Fruit fly (Drosophila melanogaster) whole organism, embryonic: ENCODE results near the gene stv.

Experiments
- Atf6 ChIP-seq: fragments of 200-800 bp; sonication (Bioruptor generic); IDR thresholded peaks from 2 replicates; pipeline ENCODE4 v1.3.6; 2022; ENCODE audit warnings: missing biosample characterization, missing genetic modification characterization
- B-H1 ChIP-seq: fragments of 200-800 bp; sonication (Bioruptor generic); IDR thresholded peaks from 3 replicates; pipeline ENCODE4 v1.3.6; 2022; ENCODE audit warnings: missing biosample characterization, missing genetic modification characterization
- Bdp1 ChIP-seq: fragments of 200-800 bp; sonication (Bioruptor generic); optimal IDR thresholded peaks from 3 replicates; lab custom pipeline; 2016; ENCODE audit warnings: missing biosample characterization, missing genetic modification characterization
- CG10366 ChIP-seq: fragments of 200-800 bp; sonication (Bioruptor generic); IDR thresholded peaks from 2 replicates; pipeline ENCODE4 v1.3.6; 2022; ENCODE audit warnings: missing biosample characterization, missing genetic modification characterization
- CG10654 ChIP-seq: fragments of 200-800 bp; sonication (Bioruptor generic); optimal IDR thresholded peaks from 2 replicates; lab custom pipeline; 2016; ENCODE audit warnings: missing biosample characterization, missing genetic modification characterization
- CG12155 ChIP-seq: fragments of 200-800 bp; sonication (Bioruptor generic); optimal IDR thresholded peaks from 3 replicates; lab custom pipeline; 2016; ENCODE audit warnings: missing biosample characterization, missing genetic modification characterization
- CG12219 ChIP-seq: fragments of 200-800 bp; sonication (Bioruptor generic); optimal IDR thresholded peaks from 3 replicates; lab custom pipeline; 2018; ENCODE audit warnings: missing biosample characterization, mild to moderate bottlenecking, missing genetic modification characterization
- CG12744 ChIP-seq: fragments of 200-800 bp; sonication (Bioruptor generic); optimal IDR thresholded peaks from 2 replicates; lab custom pipeline; 2016; ENCODE audit warnings: missing biosample characterization, missing genetic modification characterization
- CG13424 ChIP-seq: fragments of 200-800 bp; sonication (Bioruptor generic); optimal IDR thresholded peaks from 2 replicates; lab custom pipeline; 2019; ENCODE audit warnings: missing biosample characterization, mild to moderate bottlenecking, missing genetic modification characterization, moderate library complexity
- CG15011 ChIP-seq: fragments of 200-800 bp; sonication (Bioruptor generic); optimal IDR thresholded peaks from 3 replicates; lab custom pipeline; 2018; ENCODE audit warnings: missing biosample characterization, mild to moderate bottlenecking, missing genetic modification characterization
- CG15073 ChIP-seq: fragments of 200-800 bp; sonication (Bioruptor generic); optimal IDR thresholded peaks from 2 replicates; lab custom pipeline; 2016; ENCODE audit warnings: missing biosample characterization, missing genetic modification characterization
- CG1602 ChIP-seq: fragments of 200-800 bp; sonication (Bioruptor generic); optimal IDR thresholded peaks from 3 replicates; lab custom pipeline; 2016; ENCODE audit warnings: missing biosample characterization, missing genetic modification characterization
- CG1603 ChIP-seq: fragments of 200-800 bp; sonication (Bioruptor generic); optimal IDR thresholded peaks from 2 replicates; lab custom pipeline; 2019; ENCODE audit warnings: missing biosample characterization, mild to moderate bottlenecking, missing genetic modification characterization, moderate library complexity
- CG17361 ChIP-seq: fragments of 200-800 bp; sonication (Bioruptor generic); IDR thresholded peaks from 3 replicates; pipeline ENCODE4 v1.3.6; 2022; ENCODE audit warnings: missing biosample characterization, missing genetic modification characterization
- CG17568 ChIP-seq: fragments of 200-800 bp; sonication (Bioruptor generic); optimal IDR thresholded peaks from 2 replicates; lab custom pipeline; 2018; ENCODE audit warnings: missing biosample characterization, mild to moderate bottlenecking, missing genetic modification characterization, moderate library complexity
- CG18764 ChIP-seq: fragments of 200-800 bp; sonication (Bioruptor generic); optimal IDR thresholded peaks from 3 replicates; lab custom pipeline; 2016; ENCODE audit warnings: missing biosample characterization, missing genetic modification characterization
- CG2199 ChIP-seq: fragments of 200-800 bp; sonication (Bioruptor generic); IDR thresholded peaks from 3 replicates; pipeline ENCODE4 v1.3.6; 2022; ENCODE audit warnings: missing biosample characterization, missing genetic modification characterization
- CG31441 ChIP-seq: fragments of 200-800 bp; sonication (Bioruptor generic); IDR thresholded peaks from 2 replicates; pipeline ENCODE4 v1.3.6; 2022; ENCODE audit warnings: missing biosample characterization, missing genetic modification characterization
- CG4282 ChIP-seq: fragments of 200-800 bp; sonication (Bioruptor generic); optimal IDR thresholded peaks from 2 replicates; lab custom pipeline; 2016; ENCODE audit warnings: missing biosample characterization, missing genetic modification characterization
- CG4820 ChIP-seq: fragments of 200-800 bp; sonication (Bioruptor generic); optimal IDR thresholded peaks from 3 replicates; lab custom pipeline; 2016; ENCODE audit warnings: missing biosample characterization, missing genetic modification characterization
- CG6175 ChIP-seq: fragments of 200-800 bp; sonication (Bioruptor generic); IDR thresholded peaks from 3 replicates; pipeline ENCODE4 v1.3.6; 2022; ENCODE audit warnings: missing biosample characterization, missing genetic modification characterization
- CG7556 ChIP-seq: fragments of 200-800 bp; sonication (Bioruptor generic); optimal IDR thresholded peaks from 2 replicates; lab custom pipeline; 2017; ENCODE audit warnings: missing biosample characterization, mild to moderate bottlenecking, missing genetic modification characterization
- CG8478 ChIP-seq: fragments of >200 bp; optimal IDR thresholded peaks from 2 replicates; lab custom pipeline; 2018
- Dip3 ChIP-seq: fragments of 200-800 bp; sonication (Bioruptor generic); optimal IDR thresholded peaks from 3 replicates; lab custom pipeline; 2016; ENCODE audit warnings: missing biosample characterization, missing genetic modification characterization
- Hmx ChIP-seq: fragments of 200-800 bp; sonication (Bioruptor generic); optimal IDR thresholded peaks from 2 replicates; lab custom pipeline; 2016; ENCODE audit warnings: missing biosample characterization, missing genetic modification characterization
- Hr51 ChIP-seq, 2 experiments: fragments of 200-800 bp; sonication (Bioruptor generic); optimal IDR thresholded peaks; 2 replicates in 1 of 2; 3 replicates in 1 of 2; lab custom pipeline; 2016 to 2018; ENCODE audit warnings: missing biosample characterization in 2 of 2, missing genetic modification characterization in 2 of 2, mild to moderate bottlenecking in 1 of 2, moderate library complexity in 1 of 2
- Mes4 ChIP-seq: fragments of 200-800 bp; sonication (Bioruptor generic); optimal IDR thresholded peaks from 2 replicates; lab custom pipeline; 2016; ENCODE audit warnings: missing biosample characterization, missing genetic modification characterization
- NFAT ChIP-seq: fragments of 200-800 bp; sonication (Bioruptor generic); IDR thresholded peaks from 2 replicates; pipeline ENCODE4 v1.3.6; 2022; ENCODE audit warnings: missing biosample characterization, missing genetic modification characterization
- Pdp1 ChIP-seq, 2 experiments: fragments of 200-800 bp; sonication (Bioruptor generic); optimal IDR thresholded peaks; 3 replicates each; lab custom pipeline; 2016; ENCODE audit warnings: missing biosample characterization in 2 of 2, missing genetic modification characterization in 2 of 2, mild to moderate bottlenecking in 1 of 2, moderate library complexity in 1 of 2
- Side ChIP-seq: fragments of 200-800 bp; sonication (Bioruptor generic); optimal IDR thresholded peaks from 2 replicates; lab custom pipeline; 2016; ENCODE audit warnings: missing biosample characterization, missing genetic modification characterization
- Spps ChIP-seq: fragments of 200-800 bp; sonication (Bioruptor generic); optimal IDR thresholded peaks from 2 replicates; lab custom pipeline; 2018; ENCODE audit warnings: missing biosample characterization, mild to moderate bottlenecking, missing genetic modification characterization
- Usf ChIP-seq: fragments of 200-800 bp; sonication (Bioruptor generic); optimal IDR thresholded peaks from 2 replicates; lab custom pipeline; 2017; ENCODE audit warnings: missing genotype, missing biosample characterization, missing genetic modification characterization
- ab ChIP-seq: fragments of 200-800 bp; sonication (Bioruptor generic); optimal IDR thresholded peaks from 2 replicates; lab custom pipeline; 2016; ENCODE audit warnings: missing biosample characterization, missing genetic modification characterization
- ara ChIP-seq: fragments of 200-800 bp; sonication (Bioruptor generic); IDR thresholded peaks from 2 replicates; pipeline ENCODE4 v1.3.6; 2022; ENCODE audit warnings: missing biosample characterization, missing genetic modification characterization
- az2 ChIP-seq: fragments of 200-800 bp; sonication (Bioruptor generic); optimal IDR thresholded peaks from 3 replicates; lab custom pipeline; 2016; ENCODE audit warnings: missing biosample characterization, missing genetic modification characterization
- caup ChIP-seq: fragments of 200-800 bp; sonication (Bioruptor generic); optimal IDR thresholded peaks from 3 replicates; lab custom pipeline; 2017; ENCODE audit warnings: missing biosample characterization, mild to moderate bottlenecking, missing genetic modification characterization, moderate library complexity; ENCODE audit not compliant: severe bottlenecking
- cwo ChIP-seq: fragments of 200-800 bp; sonication (Bioruptor generic); optimal IDR thresholded peaks from 3 replicates; lab custom pipeline; 2017; ENCODE audit warnings: missing biosample characterization, missing genetic modification characterization, mild to moderate bottlenecking, moderate library complexity, missing genetic modification reagents
- gro ChIP-seq: fragments of 200-800 bp; sonication (Bioruptor generic); optimal IDR thresholded peaks from 2 replicates; lab custom pipeline; 2016; ENCODE audit warnings: missing biosample characterization, missing genetic modification characterization
- her ChIP-seq: fragments of 200-800 bp; sonication (Bioruptor generic); optimal IDR thresholded peaks from 2 replicates; lab custom pipeline; 2016; ENCODE audit warnings: missing biosample characterization, missing genetic modification characterization
- lbe ChIP-seq: fragments of 200-800 bp; sonication (Bioruptor generic); optimal IDR thresholded peaks from 2 replicates; lab custom pipeline; 2016; ENCODE audit warnings: missing biosample characterization, mild to moderate bottlenecking, missing genetic modification characterization
- lilli ChIP-seq: fragments of 200-800 bp; sonication (Bioruptor generic); optimal IDR thresholded peaks from 3 replicates; lab custom pipeline; 2016; ENCODE audit warnings: missing biosample characterization, missing genetic modification characterization
- org-1 ChIP-seq: fragments of 200-800 bp; sonication (Bioruptor generic); optimal IDR thresholded peaks from 2 replicates; lab custom pipeline; 2017; ENCODE audit warnings: missing biosample characterization, missing genetic modification characterization
- pan ChIP-seq, 4 experiments: fragments of >200 bp in 3 of 4; fragments of 200-800 bp in 1 of 4; sonication (Bioruptor generic) in 1 of 4; optimal IDR thresholded peaks in 3 of 4; IDR thresholded peaks in 1 of 4; 2 replicates each; pipeline versions ENCODE4 v1.3.6 to Lab custom; 2017 to 2022; ENCODE audit warnings: missing biosample characterization in 2 of 4, missing genetic modification characterization in 2 of 4, mixed read lengths in 1 of 4
- sens ChIP-seq: fragments of 200-800 bp; sonication (Bioruptor generic); peaks from one replicate; lab custom pipeline; 2016; ENCODE audit warnings: missing biosample characterization, missing genetic modification characterization
- stc ChIP-seq: fragments of 200-800 bp; sonication (Bioruptor generic); IDR thresholded peaks from 2 replicates; pipeline ENCODE4 v1.3.6; 2022; ENCODE audit warnings: missing biosample characterization, missing genetic modification characterization
- tgo ChIP-seq: fragments of 200-800 bp; sonication (Bioruptor generic); IDR thresholded peaks from 3 replicates; pipeline ENCODE4 v1.3.6; 2022; ENCODE audit warnings: missing biosample characterization, missing genetic modification characterization
- tin ChIP-seq: fragments of 200-800 bp; sonication (Bioruptor generic); optimal IDR thresholded peaks from 3 replicates; lab custom pipeline; 2016; ENCODE audit warnings: missing biosample characterization, missing genetic modification characterization
- tll ChIP-seq, 2 experiments: fragments of 200-800 bp in 1 of 2; fragments of >200 bp in 1 of 2; sonication (Bioruptor generic) in 1 of 2; optimal IDR thresholded peaks; 2 replicates each; lab custom pipeline; 2017 to 2019; ENCODE audit warnings: missing biosample characterization in 2 of 2, missing genetic modification characterization in 2 of 2, mild to moderate bottlenecking in 1 of 2, moderate library complexity in 1 of 2
- tup ChIP-seq: fragments of 200-800 bp; sonication (Bioruptor generic); optimal IDR thresholded peaks from 2 replicates; lab custom pipeline; 2016; ENCODE audit warnings: missing biosample characterization, mild to moderate bottlenecking, missing genetic modification characterization, moderate library complexity
- zen ChIP-seq: fragments of 200-800 bp; sonication (Bioruptor generic); optimal IDR thresholded peaks from 3 replicates; lab custom pipeline; 2018; ENCODE audit warnings: missing biosample characterization, mild to moderate bottlenecking, missing genetic modification characterization, moderate library complexity

The stv gene

DNA sequence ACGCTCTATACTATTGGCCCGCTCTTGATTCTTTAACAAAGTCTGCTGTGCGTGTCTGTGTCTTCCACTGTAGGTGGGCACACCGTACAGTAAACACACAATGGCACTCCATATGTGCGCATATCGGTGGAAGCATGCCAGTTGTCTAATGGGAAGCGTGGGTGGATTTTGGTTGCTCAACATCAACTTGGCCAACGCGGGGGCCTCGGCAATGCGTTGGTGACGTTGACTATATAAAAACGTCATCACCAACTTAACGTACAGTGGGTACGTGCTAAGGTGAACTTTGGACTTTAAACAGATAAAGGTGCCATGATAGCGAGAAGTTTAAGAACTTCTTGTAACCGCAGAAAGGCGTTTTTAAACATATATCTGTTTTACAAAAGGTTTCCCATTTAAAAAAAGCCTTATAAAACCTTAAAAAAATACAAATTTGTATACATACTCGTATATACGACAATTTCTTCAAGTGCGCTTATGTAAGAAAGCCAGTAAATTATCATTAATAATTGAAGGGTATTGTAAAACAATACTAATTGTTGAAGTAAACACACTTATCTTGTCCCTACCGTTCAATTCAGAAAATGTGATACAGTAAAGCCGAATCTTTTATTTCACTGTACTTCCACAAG is 2.4 kb downstream of the stv start (continued):
- peak; percentile 48 for TF ChIP-seq lilli
- TF ChIP-seq CG1602 (GFP tag; lab: Kevin White, UChicago): peak; percentile 19
- TF ChIP-seq Pdp1 (GFP tag; optimal IDR thresholded peaks at IDR 0.05; lab: Kevin White, UChicago): peak; percentile 25 to 84
- peak; percentile 31 for TF ChIP-seq her (GFP tag; lab: Kevin White, UChicago)
- no peak for TF ChIP-seq Mes4 (GFP tag; lab: Kevin White, UChicago)
- no peak for TF ChIP-seq lbe (GFP tag; lab: Kevin White, UChicago)
- TF ChIP-seq az2 (GFP tag; lab: Kevin White, UChicago): peak; percentile 30
- TF ChIP-seq CG2199 (GFP tag; lab: Robert Waterston, UW): 0 out of 3 replicates have a peak, but pooled peaks have one; percentile 69
- TF ChIP-seq CG17361 (GFP tag; lab: Robert Waterston, UW): peak; percentile 67; the same call in 2 of the 3 replicates
- TF ChIP-seq stc (GFP tag; lab: Robert Waterston, UW): no peak
- no peak for TF ChIP-seq ab (GFP tag; lab: Kevin White, UChicago)
- no peak for TF ChIP-seq Usf (GFP tag; lab: Kevin White, UChicago)
- TF ChIP-seq CG13424 (tag; lab: Kevin White, UChicago): peak; percentile 53
- no peak for TF ChIP-seq zen
- no peak for TF ChIP-seq CG8478 (lab: Kevin White, UChicago)
- no peak for TF ChIP-seq pan (optimal IDR thresholded peaks at IDR 0.05; lab: Kevin White, UChicago)
- peak in 1 of 2 experiments; percentile 62 for TF ChIP-seq pan (GFP tag; optimal IDR thresholded peaks at IDR 0.05 in 1 of 2, IDR thresholded peaks at IDR 0.05 in 1 of 2)
- peak; percentile 13 for TF ChIP-seq CG18764 (GFP tag; lab: Kevin White, UChicago)
- no peak for TF ChIP-seq gro (GFP tag; lab: Kevin White, UChicago)
- TF ChIP-seq CG10654 (GFP tag; lab: Kevin White, UChicago): peak; percentile 46
- TF ChIP-seq CG4820 (GFP tag; lab: Kevin White, UChicago): peak; percentile 2
- TF ChIP-seq ara (GFP tag; lab: Robert Waterston, UW): no peak
- TF ChIP-seq Atf6 (GFP tag; lab: Robert Waterston, UW): peak; percentile 33; the same call in 1 of the 2 replicates
- 0 out of 3 replicates have a peak, but pooled peaks have one; percentile 9 for TF ChIP-seq CG6175 (GFP tag; lab: Robert Waterston, UW)
- peak; percentile 29 for TF ChIP-seq cwo (GFP tag; lab: Kevin White, UChicago)
- peak; percentile 50 for TF ChIP-seq Dip3 (GFP tag; lab: Kevin White, UChicago)
- TF ChIP-seq CG12744 (GFP tag; lab: Kevin White, UChicago): no peak
- TF ChIP-seq tgo (GFP tag; lab: Robert Waterston, UW): no peak; the same call in 1 of the 3 replicates
- no peak for TF ChIP-seq Side
- TF ChIP-seq sens (GFP tag; lab: Kevin White, UChicago): peak; percentile 88
- no peak for TF ChIP-seq CG1603 (tag; lab: Kevin White, UChicago)
- TF ChIP-seq B-H1 (GFP tag; lab: Robert Waterston, UW): no peak
- peak in 1 of 2 experiments; percentile 69 for TF ChIP-seq Hr51 (GFP tag; optimal IDR thresholded peaks at IDR 0.05; lab: Kevin White, UChicago)
- TF ChIP-seq Hmx (GFP tag; lab: Kevin White, UChicago): no peak
- TF ChIP-seq CG17568 (GFP tag; lab: Kevin White, UChicago): no peak
- no peak for TF ChIP-seq NFAT (GFP tag; lab: Robert Waterston, UW)
- no peak for TF ChIP-seq tll (GFP tag; optimal IDR thresholded peaks at IDR 0.05; lab: Kevin White, UChicago)
- no peak for TF ChIP-seq CG4282 (GFP tag; lab: Kevin White, UChicago)
- no peak for TF ChIP-seq Bdp1 (GFP tag; lab: Kevin White, UChicago)
- TF ChIP-seq CG31441 (GFP tag; lab: Robert Waterston, UW): peak; percentile 60; the same call in 1 of the 2 replicates
- 0 out of 2 replicates have a peak, but pooled peaks have one; percentile 26 for TF ChIP-seq CG10366 (GFP tag; lab: Robert Waterston, UW)
- TF ChIP-seq caup: peak; percentile 52
- peak; percentile 6 for TF ChIP-seq tin (GFP tag; lab: Kevin White, UChicago)
- TF ChIP-seq CG12155 (GFP tag; lab: Kevin White, UChicago): peak; percentile 37
- TF ChIP-seq org-1 (GFP tag; lab: Kevin White, UChicago): peak; percentile 5
- peak; percentile 12 for TF ChIP-seq CG15011 (GFP tag; lab: Kevin White, UChicago)
- TF ChIP-seq Spps (tag; lab: Kevin White, UChicago): no peak
- TF ChIP-seq CG12219: peak; percentile 31
- peak; percentile 59 for TF ChIP-seq CG7556 (GFP tag; lab: Kevin White, UChicago)
- no peak for TF ChIP-seq tup
- no peak for TF ChIP-seq CG15073 (GFP tag; lab: Kevin White, UChicago)
